Worm (Caenorhabditis elegans) whole organism, L4 larva: ENCODE results near the gene T14B4.9.

ENCODE experiments used
- F37D6.2 ChIP-seq: sonication (generic microtip); optimal IDR thresholded peaks from 2 replicates; lab custom pipeline; 2016; ENCODE audit warnings: mild to moderate bottlenecking, missing genetic modification characterization, missing compliant biosample characterization
- T26A8.4 ChIP-seq: fragments of 200-800 bp; sonication (Bioruptor generic); IDR thresholded peaks from 2 replicates; pipeline ENCODE4 v1.3.6; 2022; ENCODE audit warnings: missing genetic modification characterization, missing compliant biosample characterization
- Y48G9A.11 ChIP-seq: fragments of 200-800 bp; sonication (Bioruptor generic); IDR thresholded peaks from 2 replicates; pipeline ENCODE4 v1.3.6; 2022; ENCODE audit warnings: missing genetic modification reagents, missing genetic modification characterization, missing compliant biosample characterization
- Y75B8A.6 ChIP-seq: fragments of 200-800 bp; sonication (Bioruptor generic); IDR thresholded peaks from 2 replicates; pipeline ENCODE4 v1.3.6; 2022; ENCODE audit warnings: missing genetic modification reagents, missing genetic modification characterization, missing compliant biosample characterization
- ZK337.2 ChIP-seq: fragments of 200-800 bp; sonication (Bioruptor generic); IDR thresholded peaks from 2 replicates; pipeline ENCODE4 v1.3.6; 2022; ENCODE audit warnings: missing genetic modification reagents, missing genetic modification characterization, missing compliant biosample characterization
- arid-1 ChIP-seq: fragments of 200-800 bp; sonication (Bioruptor generic); conservative IDR thresholded peaks from 2 replicates; pipeline ENCODE4 v1.3.6; 2022; ENCODE audit warnings: missing genetic modification reagents, missing genetic modification characterization, missing compliant biosample characterization
- attf-4 ChIP-seq: sonication (generic microtip); optimal IDR thresholded peaks from 3 replicates; lab custom pipeline; 2017; ENCODE audit warnings: missing biosample characterization, missing genetic modification characterization
- ceh-28 ChIP-seq: fragments of 150-350 bp; optimal IDR thresholded peaks from 2 replicates; lab custom pipeline; 2014; ENCODE audit warnings: missing biosample characterization, missing genetic modification reagents, missing genetic modification characterization
- ceh-82 ChIP-seq: sonication (generic microtip); optimal IDR thresholded peaks from 2 replicates; lab custom pipeline; 2017; ENCODE audit warnings: missing biosample characterization, missing genetic modification characterization
- ces-1 ChIP-seq: fragments of 150-350 bp; sonication (generic microtip); optimal IDR thresholded peaks from 4 replicates; lab custom pipeline; 2014; ENCODE audit warnings: missing biosample characterization, missing genetic modification reagents, missing genetic modification characterization
- daf-19 ChIP-seq: fragments of 200-800 bp; sonication (Bioruptor generic); conservative IDR thresholded peaks from 2 replicates; pipeline ENCODE4 v1.3.6; 2022; ENCODE audit warnings: missing genetic modification characterization, missing compliant biosample characterization
- daf-8 ChIP-seq: fragments of 200-800 bp; sonication (Bioruptor generic); IDR thresholded peaks from 2 replicates; pipeline ENCODE4 v1.3.6; 2022; ENCODE audit warnings: missing genetic modification characterization, missing compliant biosample characterization
- dmd-8 ChIP-seq: fragments of 200-800 bp; sonication (Bioruptor generic); IDR thresholded peaks from 2 replicates; pipeline ENCODE4 v1.3.6; 2022; ENCODE audit warnings: missing genetic modification characterization, missing compliant biosample characterization
- dpl-1 ChIP-seq: fragments of 150-350 bp; optimal IDR thresholded peaks from 2 replicates; lab custom pipeline; 2014; ENCODE audit warnings: missing biosample characterization, missing genetic modification reagents, missing genetic modification characterization
- dve-1 ChIP-seq: sonication (generic microtip); optimal IDR thresholded peaks from 2 replicates; lab custom pipeline; 2017; ENCODE audit warnings: antibody characterized with exemption, mild to moderate bottlenecking, missing genetic modification characterization, missing compliant biosample characterization; ENCODE audit not compliant: insufficient read depth
- fkh-10 ChIP-seq: fragments of 150-350 bp; optimal IDR thresholded peaks from 2 replicates; lab custom pipeline; 2014; ENCODE audit warnings: missing biosample characterization, missing genetic modification reagents, missing genetic modification characterization
- fos-1 ChIP-seq: fragments of 150-350 bp; optimal IDR thresholded peaks from 2 replicates; lab custom pipeline; 2014; ENCODE audit warnings: missing biosample characterization, missing genetic modification characterization
- hif-1 ChIP-seq, 2 experiments: sonication (generic microtip); optimal IDR thresholded peaks; 2 replicates each; lab custom pipeline; 2016 to 2017; ENCODE audit warnings: missing compliant biosample characterization in 2 of 2, missing genetic modification characterization in 2 of 2, missing genetic modification reagents in 2 of 2, missing genotype in 2 of 2, mild to moderate bottlenecking in 1 of 2
- hlh-11 ChIP-seq: fragments of 200-800 bp; sonication (Bioruptor generic); optimal IDR thresholded peaks from 2 replicates; lab custom pipeline; 2018; ENCODE audit warnings: mild to moderate bottlenecking, missing genetic modification characterization, missing compliant biosample characterization
- jun-1 ChIP-seq: fragments of 150-350 bp; optimal IDR thresholded peaks from 2 replicates; lab custom pipeline; 2014; ENCODE audit warnings: missing biosample characterization, missing genetic modification reagents, missing genetic modification characterization
- lin-29 ChIP-seq: fragments of 200-800 bp; sonication (Bioruptor generic); IDR thresholded peaks from 2 replicates; pipeline ENCODE4 v1.3.6; 2022; ENCODE audit warnings: missing genetic modification reagents, missing genetic modification characterization, missing compliant biosample characterization
- madf-5 ChIP-seq, 2 experiments: fragments of 200-800 bp; sonication (Bioruptor generic); IDR thresholded peaks; 2 replicates each; pipeline ENCODE4 v1.3.6; 2022; ENCODE audit warnings: missing compliant biosample characterization in 2 of 2, missing genetic modification characterization in 2 of 2
- madf-9 ChIP-seq: fragments of 200-800 bp; sonication (Bioruptor generic); conservative IDR thresholded peaks from 2 replicates; pipeline ENCODE4 v1.3.6; 2022; ENCODE audit warnings: missing genetic modification reagents, missing genetic modification characterization, missing compliant biosample characterization
- mdl-1 ChIP-seq, 2 experiments: fragments of 150-350 bp in 1 of 2; sonication (generic microtip) in 1 of 2; optimal IDR thresholded peaks; 2 replicates each; lab custom pipeline; 2014 to 2017; ENCODE audit warnings: missing biosample characterization in 2 of 2, missing genetic modification characterization in 2 of 2
- mes-2 ChIP-seq: sonication (generic microtip); optimal IDR thresholded peaks from 2 replicates; lab custom pipeline; 2016; ENCODE audit warnings: missing genotype, mild to moderate bottlenecking, missing genetic modification characterization, missing compliant biosample characterization; ENCODE audit not compliant: poor library complexity, severe bottlenecking
- mxl-2 ChIP-seq: fragments of 200-800 bp; sonication (Bioruptor generic); conservative IDR thresholded peaks from 2 replicates; pipeline ENCODE4 v1.3.6; 2022; ENCODE audit warnings: missing genetic modification reagents, missing genetic modification characterization, missing compliant biosample characterization
- nhr-10 ChIP-seq: fragments of 150-350 bp; optimal IDR thresholded peaks from 2 replicates; lab custom pipeline; 2014; ENCODE audit warnings: missing biosample characterization, missing genetic modification characterization
- nhr-237 ChIP-seq: sonication (generic microtip); optimal IDR thresholded peaks from 2 replicates; lab custom pipeline; 2017; ENCODE audit warnings: missing biosample characterization, missing genetic modification characterization
- nhr-6 ChIP-seq: fragments of 150-350 bp; optimal IDR thresholded peaks from 2 replicates; lab custom pipeline; 2014; ENCODE audit warnings: missing biosample characterization, missing genetic modification characterization
- nhr-77 ChIP-seq: fragments of 150-350 bp; optimal IDR thresholded peaks from 2 replicates; lab custom pipeline; 2014; ENCODE audit warnings: missing biosample characterization, missing genetic modification characterization
- pqm-1 ChIP-seq: sonication (generic microtip); optimal IDR thresholded peaks from 2 replicates; lab custom pipeline; 2017; ENCODE audit warnings: missing biosample characterization, missing genetic modification characterization
- spr-3 ChIP-seq: fragments of 200-800 bp; sonication (Bioruptor generic); optimal IDR thresholded peaks from 2 replicates; lab custom pipeline; 2018; ENCODE audit warnings: mild to moderate bottlenecking, missing genetic modification characterization, missing compliant biosample characterization
- tag-97 ChIP-seq: fragments of 200-800 bp; sonication (Bioruptor generic); IDR thresholded peaks from 2 replicates; pipeline ENCODE4 v1.3.6; 2022; ENCODE audit warnings: missing genetic modification characterization, missing compliant biosample characterization
- unc-130 ChIP-seq: sonication (generic microtip); optimal IDR thresholded peaks from 2 replicates; lab custom pipeline; 2016; ENCODE audit warnings: missing genetic modification reagents, missing genetic modification characterization, missing compliant biosample characterization
- unc-39 ChIP-seq: sonication (generic microtip); optimal IDR thresholded peaks from 2 replicates; lab custom pipeline; 2017; ENCODE audit warnings: missing biosample characterization, missing genetic modification characterization
- zfp-3 ChIP-seq: fragments of 200-800 bp; sonication (Bioruptor generic); conservative IDR thresholded peaks from 2 replicates; pipeline ENCODE4 v1.3.6; 2022; ENCODE audit warnings: missing genetic modification reagents, missing genetic modification characterization, missing compliant biosample characterization

T14B4.9 gene

ce11 chrII:6756232-6756631, 22.6 kb upstream of the T14B4.9 start, which contains the start of gene F41G3.3:
Gene F41G3.3 (plus strand): TSS chrII:6756532.
- TF ChIP-seq T26A8.4 (GFP tag; lab: Robert Waterston, UW) (no peak), attf-4 (tag; lab: Kevin White, UChicago) (no peak), tag-97 (GFP tag; lab: Robert Waterston, UW) (no peak), arid-1 (GFP tag; lab: Robert Waterston, UW) (no peak), ceh-28 (tag; lab: Kevin White, UChicago) (no peak), dmd-8 (no peak), lin-29 (GFP tag; lab: Robert Waterston, UW) (no peak), F37D6.2 (tag; lab: Kevin White, UChicago) (no peak), dpl-1 (GFP tag; lab: Kevin White, UChicago) (no peak), daf-19 (no peak), madf-5 (GFP tag; IDR thresholded peaks at IDR 0.05; lab: Robert Waterston, UW) (no peak), unc-130 (GFP tag; lab: Kevin White, UChicago) (no peak), mes-2 (tag; lab: Kevin White, UChicago) (no peak), Y75B8A.6 (GFP tag; lab: Robert Waterston, UW) (no peak), dve-1 (tag; lab: Kevin White, UChicago) (no peak), jun-1 (tag; lab: Kevin White, UChicago) (no peak), ZK337.2 (GFP tag; lab: Robert Waterston, UW) (no peak), hif-1 (tag; optimal IDR thresholded peaks at IDR 0.05; lab: Kevin White, UChicago) (no peak), madf-9 (GFP tag; lab: Robert Waterston, UW) (no peak)
- TF ChIP-seq, all 104 proteins: peak for 0

ce11 chrII:6754671-6755224, 21.1 kb upstream of the T14B4.9 start, which contains the start of the genes srx-95 and fis-1:
Gene srx-95 (minus strand): TSS chrII:6754771.
Gene fis-1 (plus strand): TSS chrII:6755174.
- TF ChIP-seq nhr-10 (tag; lab: Kevin White, UChicago) (no peak), hif-1 (tag; optimal IDR thresholded peaks at IDR 0.05; lab: Kevin White, UChicago) (no peak), Y75B8A.6 (GFP tag; lab: Robert Waterston, UW) (no peak), unc-39 (tag; lab: Kevin White, UChicago) (no peak), madf-5 (GFP tag; IDR thresholded peaks at IDR 0.05; lab: Robert Waterston, UW) (no peak), hlh-11 (no peak), nhr-77 (tag; lab: Kevin White, UChicago) (no peak), spr-3 (GFP tag; lab: Kevin White, UChicago) (no peak), pqm-1 (tag; lab: Kevin White, UChicago) (no peak), fkh-10 (GFP tag; lab: Kevin White, UChicago) (no peak)

DNA sequence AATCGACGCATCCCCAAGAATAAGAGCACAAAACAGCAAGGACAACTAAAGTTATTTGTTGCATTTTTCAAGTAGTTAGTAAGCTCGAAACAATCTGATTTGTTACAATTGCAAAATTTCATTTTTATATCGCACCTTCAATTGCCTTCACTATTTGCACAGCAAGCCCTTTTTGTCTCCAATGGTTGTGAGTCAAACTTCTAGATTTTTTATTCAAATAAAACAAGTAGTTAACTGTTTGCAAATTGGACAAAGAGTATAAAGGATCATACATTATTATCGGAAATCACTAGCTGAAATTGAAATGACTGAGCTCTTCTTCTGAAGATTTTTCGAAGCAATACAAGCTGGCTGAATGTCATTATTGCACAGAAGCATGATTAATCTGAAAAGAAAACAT, 19.2 kb upstream of the T14B4.9 start, which contains the start of gene F41G3.21:
Gene F41G3.21, minus strand, starts transcription at position 101 of the 400 bp plus-strand sequence.
- no peak for TF ChIP-seq mdl-1 (tag; optimal IDR thresholded peaks at IDR 0.05; lab: Kevin White, UChicago)
- TF ChIP-seq mes-2 (tag; lab: Kevin White, UChicago), result no peak
- no peak for TF ChIP-seq nhr-237
- TF ChIP-seq fos-1 (tag; lab: Kevin White, UChicago), result no peak
- TF ChIP-seq mxl-2 (GFP tag; lab: Robert Waterston, UW), result no peak
- TF ChIP-seq Y48G9A.11, result no peak
- no peak for TF ChIP-seq nhr-6 (tag; lab: Kevin White, UChicago)
- no peak for TF ChIP-seq ceh-82 (tag; lab: Kevin White, UChicago)
- no peak for TF ChIP-seq daf-8 (GFP tag; lab: Robert Waterston, UW)
- no peak for TF ChIP-seq jun-1 (tag; lab: Kevin White, UChicago)
- TF ChIP-seq ces-1, result no peak
- TF ChIP-seq zfp-3 (GFP tag; lab: Robert Waterston, UW), result no peak
- no peak for TF ChIP-seq hlh-11
